Fruit fly (Drosophila melanogaster) whole organism, prepupa: ENCODE data around the gene CG32147.

Experiments used
- Blimp-1 ChIP-seq: fragments of 200-800 bp; sonication (Bioruptor generic); optimal IDR thresholded peaks from 3 replicates; lab custom pipeline; 2017; ENCODE audit warnings: missing biosample characterization, missing genetic modification characterization, mild to moderate bottlenecking, moderate library complexity, missing genetic modification reagents
- CG10631 ChIP-seq: fragments of 200-800 bp; sonication (Bioruptor generic); optimal IDR thresholded peaks from 2 replicates; lab custom pipeline; 2016; ENCODE audit warnings: missing biosample characterization, missing genetic modification characterization
- CG10669 ChIP-seq: fragments of 200-800 bp; sonication (Bioruptor generic); optimal IDR thresholded peaks from 3 replicates; lab custom pipeline; 2018; ENCODE audit warnings: missing biosample characterization, mild to moderate bottlenecking, missing genetic modification characterization, moderate library complexity
- CG11762 ChIP-seq: fragments of 200-800 bp; sonication (Bioruptor generic); optimal IDR thresholded peaks from 3 replicates; lab custom pipeline; 2016; ENCODE audit warnings: missing biosample characterization, missing genetic modification characterization; ENCODE audit not compliant: insufficient read depth
- CG15336 ChIP-seq: fragments of 200-800 bp; sonication (Bioruptor generic); IDR thresholded peaks from 2 replicates; pipeline ENCODE4 v1.3.6; 2022; ENCODE audit warnings: missing biosample characterization, missing genetic modification characterization
- CG3032 ChIP-seq: fragments of 200-800 bp; optimal IDR thresholded peaks from 2 replicates; lab custom pipeline; 2019; ENCODE audit warnings: missing biosample characterization, mild to moderate bottlenecking, missing genetic modification characterization, moderate library complexity
- CG31627 ChIP-seq: fragments of 200-800 bp; sonication (Bioruptor generic); optimal IDR thresholded peaks from 3 replicates; lab custom pipeline; 2016; ENCODE audit warnings: missing biosample characterization, missing genetic modification characterization
- CG32006 ChIP-seq: fragments of 200-800 bp; sonication (Bioruptor generic); optimal IDR thresholded peaks from 3 replicates; lab custom pipeline; 2017; ENCODE audit warnings: missing biosample characterization, mild to moderate bottlenecking, missing genetic modification characterization
- CG34406 ChIP-seq: fragments of 200-800 bp; sonication (Bioruptor generic); optimal IDR thresholded peaks from 3 replicates; lab custom pipeline; 2016; ENCODE audit warnings: missing biosample characterization, missing genetic modification characterization
- CG3919 ChIP-seq: fragments of 200-800 bp; sonication (Bioruptor generic); optimal IDR thresholded peaks from 3 replicates; lab custom pipeline; 2016; ENCODE audit warnings: missing biosample characterization, missing genetic modification characterization
- CG4318 ChIP-seq: fragments of 200-800 bp; sonication (Bioruptor generic); optimal IDR thresholded peaks from 3 replicates; lab custom pipeline; 2017; ENCODE audit warnings: missing biosample characterization, mild to moderate bottlenecking, missing genetic modification characterization
- CG6163 ChIP-seq: fragments of 200-800 bp; sonication (Bioruptor generic); IDR thresholded peaks from 3 replicates; pipeline ENCODE4 v1.3.6; 2022; ENCODE audit warnings: missing biosample characterization, missing genetic modification characterization
- CG6792 ChIP-seq: fragments of 200-800 bp; sonication (Bioruptor generic); optimal IDR thresholded peaks from 3 replicates; lab custom pipeline; 2016; ENCODE audit warnings: missing biosample characterization, missing genetic modification characterization
- CG6808 ChIP-seq: fragments of 200-800 bp; sonication (Bioruptor generic); optimal IDR thresholded peaks from 3 replicates; lab custom pipeline; 2017; ENCODE audit warnings: missing biosample characterization, missing genetic modification characterization, mild to moderate bottlenecking, moderate library complexity, missing genetic modification reagents
- CG6854 ChIP-seq: fragments of 200-800 bp; sonication (Bioruptor generic); optimal IDR thresholded peaks from 2 replicates; lab custom pipeline; 2017; ENCODE audit warnings: missing biosample characterization, mild to moderate bottlenecking, missing genetic modification characterization
- CG7368 ChIP-seq: fragments of 200-800 bp; sonication (Bioruptor generic); optimal IDR thresholded peaks from 3 replicates; lab custom pipeline; 2016; ENCODE audit warnings: missing biosample characterization, missing genetic modification characterization
- CG8119 ChIP-seq: fragments of 200-800 bp; sonication (Bioruptor generic); IDR thresholded peaks from 3 replicates; pipeline ENCODE4 v1.3.6; 2022; ENCODE audit warnings: missing biosample characterization, missing genetic modification characterization
- CG8319 ChIP-seq: fragments of 200-800 bp; sonication (Bioruptor generic); optimal IDR thresholded peaks from 3 replicates; lab custom pipeline; 2016; ENCODE audit warnings: missing biosample characterization, missing genetic modification characterization
- CG8632 ChIP-seq: fragments of 200-800 bp; sonication (Bioruptor generic); optimal IDR thresholded peaks from 3 replicates; lab custom pipeline; 2016; ENCODE audit warnings: missing biosample characterization, missing genetic modification characterization
- Eip75B ChIP-seq: fragments of 200-800 bp; sonication (Bioruptor generic); optimal IDR thresholded peaks from 3 replicates; lab custom pipeline; 2016; ENCODE audit warnings: missing biosample characterization, missing genetic modification characterization
- Eip93F ChIP-seq: fragments of 200-800 bp; sonication (Bioruptor generic); optimal IDR thresholded peaks from 2 replicates; lab custom pipeline; 2016; ENCODE audit warnings: missing biosample characterization, mild to moderate bottlenecking, missing genetic modification characterization
- Ets21C ChIP-seq: fragments of 200-800 bp; sonication (Bioruptor generic); optimal IDR thresholded peaks from 3 replicates; lab custom pipeline; 2016; ENCODE audit warnings: missing biosample characterization, missing genetic modification characterization
- Ets96B ChIP-seq: fragments of 200-800 bp; optimal IDR thresholded peaks from 2 replicates; lab custom pipeline; 2019; ENCODE audit warnings: missing biosample characterization, mild to moderate bottlenecking, missing genetic modification characterization, moderate library complexity
- Hr38 ChIP-seq: sonication (Bioruptor generic); optimal IDR thresholded peaks from 2 replicates; lab custom pipeline; 2016; ENCODE audit warnings: missing biosample characterization, missing genetic modification characterization
- Hr39 ChIP-seq: fragments of 200-800 bp; sonication (Bioruptor generic); optimal IDR thresholded peaks from 2 replicates; lab custom pipeline; 2016; ENCODE audit warnings: missing biosample characterization, missing genetic modification characterization
- Hr4 ChIP-seq: fragments of 200-800 bp; sonication (Bioruptor generic); optimal IDR thresholded peaks from 3 replicates; lab custom pipeline; 2016; ENCODE audit warnings: missing biosample characterization, missing genetic modification characterization
- Met ChIP-seq: fragments of 200-800 bp; sonication (Bioruptor generic); optimal IDR thresholded peaks from 3 replicates; lab custom pipeline; 2016; ENCODE audit warnings: missing biosample characterization, missing genetic modification characterization
- OdsH ChIP-seq: fragments of 200-800 bp; sonication (Bioruptor generic); optimal IDR thresholded peaks from 3 replicates; lab custom pipeline; 2016; ENCODE audit warnings: missing biosample characterization, missing genetic modification characterization
- Smox ChIP-seq: fragments of 200-800 bp; sonication (Bioruptor generic); optimal IDR thresholded peaks from 3 replicates; lab custom pipeline; 2016; ENCODE audit warnings: missing biosample characterization, missing genetic modification characterization
- Sox14 ChIP-seq: fragments of 200-800 bp; sonication (Bioruptor generic); optimal IDR thresholded peaks from 3 replicates; lab custom pipeline; 2016; ENCODE audit warnings: missing biosample characterization, missing genetic modification characterization
- Sox15 ChIP-seq: fragments of 200-800 bp; sonication (Bioruptor generic); optimal IDR thresholded peaks from 3 replicates; lab custom pipeline; 2016; ENCODE audit warnings: missing biosample characterization, missing genetic modification characterization
- achi ChIP-seq: fragments of 200-800 bp; sonication (Bioruptor generic); optimal IDR thresholded peaks from 3 replicates; lab custom pipeline; 2016; ENCODE audit warnings: missing biosample characterization, missing genetic modification characterization
- acj6 ChIP-seq: fragments of 200-800 bp; sonication (Bioruptor generic); optimal IDR thresholded peaks from 3 replicates; lab custom pipeline; 2016; ENCODE audit warnings: missing biosample characterization, missing genetic modification characterization
- cyc ChIP-seq: fragments of 200-800 bp; sonication (Bioruptor generic); optimal IDR thresholded peaks from 3 replicates; lab custom pipeline; 2016; ENCODE audit warnings: missing biosample characterization, missing genetic modification characterization
- dsx ChIP-seq: fragments of 200-800 bp; optimal IDR thresholded peaks from 3 replicates; lab custom pipeline; 2019; ENCODE audit warnings: missing biosample characterization, mild to moderate bottlenecking, missing genetic modification characterization, moderate library complexity; ENCODE audit not compliant: poor library complexity, severe bottlenecking
- esn ChIP-seq: fragments of 200-800 bp; sonication (Bioruptor generic); optimal IDR thresholded peaks from 2 replicates; lab custom pipeline; 2016; ENCODE audit warnings: missing biosample characterization, mild to moderate bottlenecking, missing genetic modification characterization, moderate library complexity
- fd59A ChIP-seq: fragments of 200-800 bp; sonication (Bioruptor generic); optimal IDR thresholded peaks from 2 replicates; lab custom pipeline; 2017; ENCODE audit warnings: missing biosample characterization, mild to moderate bottlenecking, missing genetic modification characterization, missing genetic modification reagents
- fkh ChIP-seq: fragments of 200-800 bp; sonication (Bioruptor generic); optimal IDR thresholded peaks from 3 replicates; lab custom pipeline; 2017; ENCODE audit warnings: missing biosample characterization, mild to moderate bottlenecking, missing genetic modification characterization, moderate library complexity
- lz ChIP-seq: fragments of 200-800 bp; sonication (Bioruptor generic); optimal IDR thresholded peaks from 3 replicates; lab custom pipeline; 2016; ENCODE audit warnings: missing biosample characterization, missing genetic modification characterization
- net ChIP-seq: fragments of 200-800 bp; sonication (Bioruptor generic); optimal IDR thresholded peaks from 3 replicates; lab custom pipeline; 2016; ENCODE audit warnings: missing biosample characterization, missing genetic modification characterization
- pdm3 ChIP-seq: fragments of 200-800 bp; sonication (Bioruptor generic); optimal IDR thresholded peaks from 3 replicates; lab custom pipeline; 2016; ENCODE audit warnings: missing biosample characterization, missing genetic modification characterization
- salr ChIP-seq, 2 experiments: fragments of 200-800 bp; sonication (Bioruptor generic); optimal IDR thresholded peaks; 3 replicates each; lab custom pipeline; 2016 to 2018; ENCODE audit warnings: missing biosample characterization in 2 of 2, missing genetic modification characterization in 2 of 2, mild to moderate bottlenecking in 1 of 2
- spab ChIP-seq: fragments of 200-800 bp; sonication (Bioruptor generic); optimal IDR thresholded peaks from 2 replicates; lab custom pipeline; 2017; ENCODE audit warnings: missing biosample characterization, mild to moderate bottlenecking, missing genetic modification characterization, missing genetic modification reagents
- ss ChIP-seq, 2 experiments: fragments of 200-800 bp; sonication (Bioruptor generic); optimal IDR thresholded peaks; 2 replicates in 1 of 2; 3 replicates in 1 of 2; lab custom pipeline; 2017 to 2018; ENCODE audit warnings: mild to moderate bottlenecking in 2 of 2, missing biosample characterization in 2 of 2, missing genetic modification characterization in 2 of 2, moderate library complexity in 1 of 2
- svp ChIP-seq: fragments of 200-800 bp; sonication (Bioruptor generic); peaks from one replicate; lab custom pipeline; 2016; ENCODE audit warnings: missing biosample characterization, missing genetic modification characterization
- topi ChIP-seq: fragments of 200-800 bp; sonication (Bioruptor generic); optimal IDR thresholded peaks from 3 replicates; lab custom pipeline; 2016; ENCODE audit warnings: missing biosample characterization, missing genetic modification characterization
- vri ChIP-seq: fragments of 200-800 bp; sonication (Bioruptor generic); optimal IDR thresholded peaks from 3 replicates; lab custom pipeline; 2016; ENCODE audit warnings: missing biosample characterization, mild to moderate bottlenecking, missing genetic modification characterization

Gene CG32147

dm6 chr3L:15187782-15188181 is 43.9 kb upstream of the CG32147 start (continued):
- no peak for TF ChIP-seq esn (GFP tag; lab: Kevin White, UChicago)
- no peak for TF ChIP-seq Hr38 (GFP tag; lab: Kevin White, UChicago)
- TF ChIP-seq CG10669, result no peak
- TF ChIP-seq spab (GFP tag; lab: Kevin White, UChicago), result peak; percentile 64
- TF ChIP-seq fkh (GFP tag; lab: Kevin White, UChicago), result no peak
- no peak for TF ChIP-seq cyc (GFP tag; lab: Kevin White, UChicago)
- TF ChIP-seq CG8632 (GFP tag; lab: Kevin White, UChicago), result no peak
- no peak for TF ChIP-seq Sox15 (GFP tag; lab: Kevin White, UChicago)
- no peak for TF ChIP-seq Eip93F
- no peak for TF ChIP-seq net (GFP tag; lab: Kevin White, UChicago)
- peak; percentile 50 for TF ChIP-seq CG32006 (GFP tag; lab: Kevin White, UChicago)
- TF ChIP-seq pdm3 (GFP tag; lab: Kevin White, UChicago), result no peak
- TF ChIP-seq CG7368 (GFP tag; lab: Kevin White, UChicago), result no peak
- TF ChIP-seq CG15336 (GFP tag; lab: Robert Waterston, UW), result no peak
- no peak for TF ChIP-seq CG4318
- TF ChIP-seq ss (GFP tag; optimal IDR thresholded peaks at IDR 0.05; lab: Kevin White, UChicago), result no peak
- no peak for TF ChIP-seq CG11762 (GFP tag; lab: Kevin White, UChicago)
- TF ChIP-seq Ets96B, result peak; percentile 49
- TF ChIP-seq Smox (GFP tag; lab: Kevin White, UChicago), result no peak

DNA sequence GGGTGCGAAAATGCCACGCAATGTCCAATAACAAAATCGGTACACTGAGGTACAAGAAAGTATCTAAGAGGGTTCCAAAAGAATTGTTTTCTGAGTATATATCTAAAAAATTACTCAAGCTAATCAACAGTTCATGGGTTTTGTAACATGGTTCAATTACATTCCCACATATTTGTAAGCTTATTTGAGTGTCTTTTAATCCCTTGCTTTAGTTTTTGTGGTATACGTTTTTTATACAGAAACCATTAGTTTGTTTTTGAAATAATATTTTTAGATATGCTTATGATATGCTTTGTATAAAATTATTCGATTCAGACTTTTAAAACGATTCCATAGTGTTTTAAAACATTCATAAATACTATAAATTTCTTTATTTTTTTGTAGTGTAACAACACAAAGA is 37.0 kb upstream of the CG32147 start:
- TF ChIP-seq fd59A (GFP tag; lab: Kevin White, UChicago) (peak; percentile 27), CG10669 (peak; percentile 22), Sox14 (GFP tag; lab: Kevin White, UChicago) (peak; percentile 67), pdm3 (GFP tag; lab: Kevin White, UChicago) (peak; percentile 52), net (GFP tag; lab: Kevin White, UChicago) (peak; percentile 23), topi (GFP tag; lab: Kevin White, UChicago) (peak; percentile 59), CG11762 (GFP tag; lab: Kevin White, UChicago) (peak; percentile 4), CG32006 (GFP tag; lab: Kevin White, UChicago) (peak; percentile 21), ss (GFP tag; optimal IDR thresholded peaks at IDR 0.05; lab: Kevin White, UChicago) (peak; percentile 2 to 7), Blimp-1 (peak; percentile 14), CG6163 (GFP tag; lab: Robert Waterston, UW) (no peak), CG34406 (GFP tag; lab: Kevin White, UChicago) (peak; percentile 34), Ets21C (peak; percentile 40), svp (GFP tag; lab: Kevin White, UChicago) (peak; percentile 85), CG8319 (peak; percentile 19), Met (GFP tag; lab: Kevin White, UChicago) (peak; percentile 74), CG6854 (GFP tag; lab: Kevin White, UChicago) (no peak), dsx (GFP tag; lab: Kevin White, UChicago) (peak; percentile 42), cyc (GFP tag; lab: Kevin White, UChicago) (peak; percentile 35), esn (GFP tag; lab: Kevin White, UChicago) (peak; percentile 77), Ets96B (peak; percentile 66), Hr4 (no peak), CG8632 (GFP tag; lab: Kevin White, UChicago) (peak; percentile 45), CG4318 (peak; percentile 18), Eip93F (no peak), CG31627 (GFP tag; lab: Kevin White, UChicago) (peak; percentile 52), lz (GFP tag; lab: Kevin White, UChicago) (peak; percentile 58), Smox (GFP tag; lab: Kevin White, UChicago) (peak; percentile 61), salr (GFP tag; optimal IDR thresholded peaks at IDR 0.05; lab: Kevin White, UChicago) (peak in 1 of 2 experiments; percentile 44), CG10631 (GFP tag; lab: Kevin White, UChicago) (peak; percentile 72), achi (GFP tag; lab: Kevin White, UChicago) (peak; percentile 30), CG8119 (GFP tag; lab: Robert Waterston, UW) (no peak), CG7368 (GFP tag; lab: Kevin White, UChicago) (no peak), CG3032 (tag; lab: Kevin White, UChicago) (peak; percentile 71), CG6792 (GFP tag; lab: Kevin White, UChicago) (peak; percentile 24), acj6 (GFP tag; lab: Kevin White, UChicago) (peak; percentile 50), CG3919 (GFP tag; lab: Kevin White, UChicago) (peak; percentile 50), Hr39 (peak; percentile 38), CG6808 (GFP tag; lab: Kevin White, UChicago) (peak; percentile 42), Eip75B (GFP tag; lab: Kevin White, UChicago) (peak; percentile 66), vri (GFP tag; lab: Kevin White, UChicago) (peak; percentile 16), OdsH (peak; percentile 58), Hr38 (GFP tag; lab: Kevin White, UChicago) (no peak)
